Worm (Caenorhabditis elegans): ENCODE results near the gene cbp-3.

The cbp-3 gene

ce11 chrIII:9929525-9929924 lies 15.7 kb downstream of the cbp-3 start:
- TF ChIP-seq isw-1 (GFP tag; IDR thresholded peaks at IDR 0.05): no peak
- no peak for TF ChIP-seq unc-30 (tag; optimal IDR thresholded peaks at IDR 0.05)
- no peak for TF ChIP-seq mef-2 (tag; optimal IDR thresholded peaks at IDR 0.05)
- no peak for TF ChIP-seq nhr-90 (tag; optimal IDR thresholded peaks at IDR 0.05; ENCODE audit: poor library complexity)
- TF ChIP-seq nhr-85 (tag): peak; percentile 57

DNA sequence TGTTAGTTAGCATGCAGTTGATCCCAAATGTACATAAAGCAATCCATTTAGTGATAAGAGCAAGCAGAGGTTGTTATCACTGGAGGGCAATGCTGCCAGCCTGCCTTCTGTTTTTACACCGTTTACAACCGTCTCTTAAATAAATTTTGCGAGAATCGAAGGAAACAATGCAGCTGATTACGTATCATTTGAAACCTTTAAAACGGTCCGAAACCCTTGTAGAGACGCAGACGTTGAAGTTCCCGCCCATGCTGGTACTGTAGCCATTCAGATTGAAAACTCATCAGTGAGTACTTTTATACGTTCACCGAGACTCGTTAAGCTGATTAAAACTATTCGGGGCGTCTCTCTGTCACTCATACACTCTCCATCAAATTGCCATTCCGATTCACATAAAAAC lies 16.6 kb downstream of the cbp-3 start:
- no peak for TF ChIP-seq F16B12.6 (tag; optimal IDR thresholded peaks at IDR 0.05)
- TF ChIP-seq efl-1 (optimal IDR thresholded peaks at IDR 0.05): no peak
- peak in 1 of 2 experiments; percentile 91 for TF ChIP-seq efl-1 (GFP tag; optimal IDR thresholded peaks at IDR 0.05 in 1 of 2)
- TF ChIP-seq elt-2 (tag; optimal IDR thresholded peaks at IDR 0.05): peak; percentile 93
- TF ChIP-seq lin-35 (GFP tag; optimal IDR thresholded peaks at IDR 0.05): peak in 1 of 2 experiments; percentile 32
- TF ChIP-seq pqm-1 (tag; optimal IDR thresholded peaks at IDR 0.05): peak; percentile 8
- no peak for TF ChIP-seq nhr-19 (GFP tag; conservative IDR thresholded peaks at IDR 0.05)
- TF ChIP-seq jun-1 (tag; optimal IDR thresholded peaks at IDR 0.05): peak; percentile 10

DNA sequence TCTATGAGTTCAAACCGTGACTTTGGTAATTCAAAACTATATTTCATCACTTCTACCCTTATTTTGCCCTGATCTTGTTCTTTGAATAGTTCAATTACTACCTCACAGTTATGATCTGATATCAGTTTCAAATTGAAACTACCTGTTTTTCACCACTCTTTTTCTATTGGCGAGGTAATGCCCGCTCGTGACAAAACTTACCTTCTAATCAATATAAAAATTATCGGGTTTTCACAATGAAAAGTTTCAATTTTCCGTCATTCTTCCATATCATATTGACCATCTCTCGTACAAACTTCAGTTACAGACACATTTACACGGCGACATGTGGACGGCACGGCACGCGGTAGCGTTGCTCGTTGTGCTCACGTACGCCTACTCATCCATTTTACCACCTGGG lies 18.3 kb downstream of the cbp-3 start, which contains the start of gene dec-7:
TSS of gene dec-7 (plus strand) at position 308 of the 400 bp plus-strand sequence.
- TF ChIP-seq blmp-1 (tag; optimal IDR thresholded peaks at IDR 0.05) (no peak), lin-39 (tag; optimal IDR thresholded peaks at IDR 0.05) (no peak), irx-1 (tag; optimal IDR thresholded peaks at IDR 0.05) (no peak), sup-37 (GFP tag; optimal IDR thresholded peaks at IDR 0.05) (no peak), tlp-1 (tag; optimal IDR thresholded peaks at IDR 0.05) (no peak), hpl-2 (GFP tag; optimal IDR thresholded peaks at IDR 0.05) (no peak), nhr-76 (tag; optimal IDR thresholded peaks at IDR 0.05) (no peak), mdl-1 (tag; optimal IDR thresholded peaks at IDR 0.05) (no peak), ets-5 (GFP tag; IDR thresholded peaks at IDR 0.05) (no peak), dpl-1 (GFP tag; optimal IDR thresholded peaks at IDR 0.05) (no peak), hlh-4 (tag; optimal IDR thresholded peaks at IDR 0.05) (no peak), efl-1 (optimal IDR thresholded peaks at IDR 0.05) (no peak), efl-1 (GFP tag; optimal IDR thresholded peaks at IDR 0.05 in 1 of 2) (no peak), ceh-82 (tag; optimal IDR thresholded peaks at IDR 0.05) (no peak), hlh-17 (GFP tag; optimal IDR thresholded peaks at IDR 0.05; ENCODE audit: borderline replicate concordance) (no peak), mef-2 (tag; optimal IDR thresholded peaks at IDR 0.05) (no peak), ztf-4 (tag; optimal IDR thresholded peaks at IDR 0.05) (no peak), unc-62 (GFP tag; optimal IDR thresholded peaks at IDR 0.05) (no peak), elt-2 (tag; optimal IDR thresholded peaks at IDR 0.05) (no peak), skn-1 (tag; optimal IDR thresholded peaks at IDR 0.05) (no peak), dsc-1 (tag; optimal IDR thresholded peaks at IDR 0.05) (no peak)

ce11 chrIII:9941020-9941674 lies 27.4 kb downstream of the cbp-3 start, which contains the start of the genes K03H1.9 and K03H1.12:
K03H1.9 (minus strand) TSS chrIII:9941490.
K03H1.12 (plus strand) TSS chrIII:9941624.
- TF ChIP-seq sox-4 (tag; optimal IDR thresholded peaks at IDR 0.05) (no peak), elt-3 (tag; optimal IDR thresholded peaks at IDR 0.05) (no peak), nhr-71 (tag; optimal IDR thresholded peaks at IDR 0.05) (no peak), nhr-76 (tag; optimal IDR thresholded peaks at IDR 0.05) (no peak), mdl-1 (tag; optimal IDR thresholded peaks at IDR 0.05) (no peak), pag-3 (tag; optimal IDR thresholded peaks at IDR 0.05; ENCODE audit: borderline replicate concordance, insufficient read depth) (no peak), lsy-2 (tag; optimal IDR thresholded peaks at IDR 0.05) (no peak), alr-1 (tag; optimal IDR thresholded peaks at IDR 0.05; ENCODE audit: borderline replicate concordance) (no peak), pax-3 (tag; optimal IDR thresholded peaks at IDR 0.05) (no peak), C34B4.2 (tag; optimal IDR thresholded peaks at IDR 0.05) (no peak), elt-2 (tag; optimal IDR thresholded peaks at IDR 0.05) (no peak), pqm-1 (tag; optimal IDR thresholded peaks at IDR 0.05) (no peak), F16B12.6 (tag; optimal IDR thresholded peaks at IDR 0.05) (no peak), ztf-4 (tag; optimal IDR thresholded peaks at IDR 0.05) (no peak)
